Worm (Caenorhabditis elegans) whole organism, young adult: ENCODE measurements around the gene rpl-25.1.

ENCODE experiments used
- B0035.1 ChIP-seq: sonication (generic microtip); optimal IDR thresholded peaks from 2 replicates; lab custom pipeline; 2016; ENCODE audit warnings: missing genetic modification characterization, mild to moderate bottlenecking, missing compliant biosample characterization, missing genotype, missing genetic modification reagents
- dpl-1 ChIP-seq: fragments of 150-350 bp; optimal IDR thresholded peaks from 2 replicates; lab custom pipeline; 2014; ENCODE audit warnings: missing biosample characterization, missing genetic modification reagents, missing genetic modification characterization
- egrh-3 ChIP-seq: fragments of 200-800 bp; sonication (Bioruptor generic); IDR thresholded peaks from 2 replicates; pipeline ENCODE4 v1.3.6; 2022; ENCODE audit warnings: missing genetic modification reagents, missing genetic modification characterization, missing compliant biosample characterization
- lag-1 ChIP-seq: fragments of 200-800 bp; sonication (Bioruptor generic); IDR thresholded peaks from 2 replicates; pipeline ENCODE4 v1.3.6; 2022; ENCODE audit warnings: missing genetic modification reagents, missing genetic modification characterization, missing compliant biosample characterization
- let-526 ChIP-seq: fragments of 200-800 bp; sonication (Bioruptor generic); IDR thresholded peaks from 2 replicates; pipeline ENCODE4 v1.3.6; 2022; ENCODE audit warnings: missing genetic modification reagents, missing genetic modification characterization, missing compliant biosample characterization
- lir-1 ChIP-seq: fragments of 200-800 bp; sonication (Bioruptor generic); conservative IDR thresholded peaks from 2 replicates; pipeline ENCODE4 v1.3.6; 2022; ENCODE audit warnings: missing genetic modification reagents, missing genetic modification characterization, missing compliant biosample characterization
- nhr-90 ChIP-seq: sonication (generic microtip); optimal IDR thresholded peaks from 2 replicates; lab custom pipeline; 2016; ENCODE audit warnings: missing genotype, mild to moderate bottlenecking, missing genetic modification characterization, missing compliant biosample characterization
- pha-4 ChIP-seq: fragments of 150-350 bp; sonication (generic microtip); optimal IDR thresholded peaks from 2 replicates; lab custom pipeline; 2014; ENCODE audit warnings: missing biosample characterization, missing genetic modification reagents, missing genetic modification characterization
- snpc-1.3 ChIP-seq: sonication (generic microtip); optimal IDR thresholded peaks from 2 replicates; lab custom pipeline; 2017; ENCODE audit warnings: missing genetic modification characterization, mild to moderate bottlenecking, missing compliant biosample characterization, antibody characterized with exemption, moderate library complexity, missing genotype, missing genetic modification reagents; ENCODE audit not compliant: insufficient read depth
- snpc-4 ChIP-seq, 5 experiments: fragments of 150-350 bp in 1 of 5; sonication (generic microtip) in 4 of 5; optimal IDR thresholded peaks; 2 replicates each; lab custom pipeline; 2014 to 2018; ENCODE audit warnings: missing genetic modification characterization in 5 of 5, missing biosample characterization in 3 of 5, antibody characterized with exemption in 2 of 5, mild to moderate bottlenecking in 2 of 5, missing compliant biosample characterization in 2 of 5, missing genotype in 2 of 5, moderate library complexity in 2 of 5, missing genetic modification reagents in 1 of 5
- xnd-1 ChIP-seq: sonication (generic microtip); optimal IDR thresholded peaks from 2 replicates; lab custom pipeline; 2016; ENCODE audit warnings: missing genotype, missing genetic modification reagents, missing genetic modification characterization, missing compliant biosample characterization
- ztf-3 ChIP-seq: fragments of 200-800 bp; sonication (Bioruptor generic); optimal IDR thresholded peaks from 2 replicates; lab custom pipeline; 2018; ENCODE audit warnings: mild to moderate bottlenecking, missing genetic modification characterization, missing compliant biosample characterization

DNA sequence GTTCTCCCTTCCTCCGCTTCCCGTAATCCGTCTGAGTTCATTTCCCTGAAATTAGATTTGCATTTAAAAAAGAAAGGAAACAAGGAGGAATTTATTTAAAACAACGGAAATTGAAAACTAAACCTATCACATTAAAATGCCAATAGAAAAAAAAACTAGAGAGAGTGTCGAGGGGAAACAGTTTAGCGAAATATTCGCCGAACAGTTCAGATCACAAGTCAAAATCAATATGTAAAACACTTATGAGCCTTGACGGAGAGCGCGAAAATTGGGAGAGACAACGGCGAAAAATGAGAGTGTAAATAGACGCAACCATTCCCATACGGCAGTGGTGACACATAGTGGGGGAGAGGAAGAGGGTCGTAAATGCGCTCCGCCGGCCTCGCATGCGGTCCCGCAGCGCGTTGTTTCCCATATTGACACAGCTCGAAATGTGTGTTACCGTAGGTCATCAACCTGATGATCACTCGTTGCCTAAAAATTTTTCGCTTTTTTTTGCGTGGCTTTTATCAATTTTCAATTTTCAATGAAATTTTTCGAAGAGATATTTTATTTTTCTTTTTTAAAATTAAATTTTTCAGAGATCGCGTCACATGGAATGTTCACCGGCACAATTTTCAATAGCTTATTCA lies 3.2 kb upstream of the rpl-25.1 start, which contains the start of the genes dnj-14 and glit-1:
- TF ChIP-seq egrh-3 (GFP tag; lab: Robert Waterston, UW) (peak; percentile 46; the same call in 1 of the 2 replicates), let-526 (GFP tag; lab: Robert Waterston, UW) (peak; percentile 76; the same call in 1 of the 2 replicates), lag-1 (GFP tag; lab: Robert Waterston, UW) (no peak), pha-4 (tag; lab: Kevin White, UChicago) (peak; percentile 89), ztf-3 (GFP tag; lab: Kevin White, UChicago) (no peak), lir-1 (peak; percentile 36; the same call in 1 of the 2 replicates), snpc-1.3 (tag; lab: Kevin White, UChicago) (peak; percentile 4), snpc-4 (GFP tag; optimal IDR thresholded peaks at IDR 0.05; lab: Kevin White, UChicago) (no peak), snpc-4 (tag; optimal IDR thresholded peaks at IDR 0.05; lab: Kevin White, UChicago) (peak in 3 of 4 experiments; percentile 49 to 70 (median 53)), B0035.1 (tag; lab: Kevin White, UChicago) (no peak), xnd-1 (tag; lab: Kevin White, UChicago) (no peak), dpl-1 (no peak), nhr-90 (tag; lab: Kevin White, UChicago) (peak; percentile 65)
